Fruit fly (Drosophila melanogaster) whole organism, embryonic: ENCODE data around the gene mRpL4.

Experiments
- BEAF-32 ChIP-seq: fragments of 200-800 bp; sonication (Bioruptor generic); optimal IDR thresholded peaks from 3 replicates; lab custom pipeline; 2017; ENCODE audit warnings: missing biosample characterization, missing genetic modification characterization, mild to moderate bottlenecking, moderate library complexity, missing genetic modification reagents
- CG11695 ChIP-seq: fragments of 200-800 bp; sonication (Bioruptor generic); IDR thresholded peaks from 3 replicates; pipeline ENCODE4 v1.3.6; 2022; ENCODE audit warnings: missing biosample characterization, missing genetic modification characterization
- CG12155 ChIP-seq: fragments of 200-800 bp; sonication (Bioruptor generic); optimal IDR thresholded peaks from 3 replicates; lab custom pipeline; 2016; ENCODE audit warnings: missing biosample characterization, missing genetic modification characterization
- CG13287 ChIP-seq: fragments of 200-800 bp; sonication (Bioruptor generic); IDR thresholded peaks from 2 replicates; pipeline ENCODE4 v1.3.6; 2022; ENCODE audit warnings: missing biosample characterization, missing genetic modification characterization; ENCODE audit not compliant: partially characterized antibody
- CG15601 ChIP-seq: fragments of 200-800 bp; sonication (Bioruptor generic); optimal IDR thresholded peaks from 3 replicates; lab custom pipeline; 2019; ENCODE audit warnings: missing biosample characterization, mild to moderate bottlenecking, missing genetic modification characterization, moderate library complexity
- CG1602 ChIP-seq: fragments of 200-800 bp; sonication (Bioruptor generic); optimal IDR thresholded peaks from 3 replicates; lab custom pipeline; 2016; ENCODE audit warnings: missing biosample characterization, missing genetic modification characterization
- CG17186 ChIP-seq: fragments of 200-800 bp; sonication (Bioruptor generic); optimal IDR thresholded peaks from 3 replicates; lab custom pipeline; 2017; ENCODE audit warnings: missing biosample characterization, missing genetic modification reagents, missing genetic modification characterization
- CG17359 ChIP-seq: fragments of 200-800 bp; sonication (Bioruptor generic); optimal IDR thresholded peaks from 3 replicates; lab custom pipeline; 2018; ENCODE audit warnings: missing biosample characterization, mild to moderate bottlenecking, missing genetic modification characterization, moderate library complexity
- CG17361 ChIP-seq: fragments of 200-800 bp; sonication (Bioruptor generic); IDR thresholded peaks from 3 replicates; pipeline ENCODE4 v1.3.6; 2022; ENCODE audit warnings: missing biosample characterization, missing genetic modification characterization
- CG17385 ChIP-seq: fragments of 200-800 bp; sonication (Bioruptor generic); optimal IDR thresholded peaks from 3 replicates; lab custom pipeline; 2018; ENCODE audit warnings: missing biosample characterization, mild to moderate bottlenecking, missing genetic modification characterization
- CG17829 ChIP-seq: fragments of 200-800 bp; optimal IDR thresholded peaks from 2 replicates; lab custom pipeline; 2019; ENCODE audit warnings: missing biosample characterization, mild to moderate bottlenecking, missing genetic modification characterization, moderate library complexity
- CG18476 ChIP-seq: fragments of 200-800 bp; sonication (Bioruptor generic); optimal IDR thresholded peaks from 2 replicates; lab custom pipeline; 2016; ENCODE audit warnings: missing biosample characterization, mild to moderate bottlenecking, missing genetic modification characterization
- CG18764 ChIP-seq: fragments of 200-800 bp; sonication (Bioruptor generic); optimal IDR thresholded peaks from 3 replicates; lab custom pipeline; 2016; ENCODE audit warnings: missing biosample characterization, missing genetic modification characterization
- CG2678 ChIP-seq: fragments of 200-800 bp; sonication (Bioruptor generic); optimal IDR thresholded peaks from 3 replicates; lab custom pipeline; 2019; ENCODE audit warnings: missing biosample characterization, mild to moderate bottlenecking, missing genetic modification characterization, moderate library complexity
- CG2712 ChIP-seq: fragments of 200-800 bp; optimal IDR thresholded peaks from 3 replicates; lab custom pipeline; 2019; ENCODE audit warnings: missing biosample characterization, mild to moderate bottlenecking, missing genetic modification characterization, moderate library complexity
- CG3065 ChIP-seq: fragments of 200-800 bp; sonication (Bioruptor generic); optimal IDR thresholded peaks from 2 replicates; lab custom pipeline; 2016; ENCODE audit warnings: missing biosample characterization, missing genetic modification characterization
- CG3281 ChIP-seq: fragments of 200-800 bp; sonication (Bioruptor generic); optimal IDR thresholded peaks from 3 replicates; lab custom pipeline; 2017; ENCODE audit warnings: missing biosample characterization, mild to moderate bottlenecking, missing genetic modification characterization
- CG33557 ChIP-seq: fragments of 200-800 bp; sonication (Bioruptor generic); optimal IDR thresholded peaks from 2 replicates; lab custom pipeline; 2019; ENCODE audit warnings: missing biosample characterization, mild to moderate bottlenecking, missing genetic modification characterization, moderate library complexity
- CG42726 ChIP-seq: fragments of 200-800 bp; sonication (Bioruptor generic); IDR thresholded peaks from 2 replicates; pipeline ENCODE4 v1.3.6; 2022; ENCODE audit warnings: missing biosample characterization, missing genetic modification characterization; ENCODE audit not compliant: partially characterized antibody
- CG4424 ChIP-seq: fragments of 200-800 bp; sonication (Bioruptor generic); optimal IDR thresholded peaks from 3 replicates; lab custom pipeline; 2016; ENCODE audit warnings: missing biosample characterization, missing genetic modification characterization
- CG4617 ChIP-seq: fragments of 200-800 bp; sonication (Bioruptor generic); optimal IDR thresholded peaks from 3 replicates; lab custom pipeline; 2016; ENCODE audit warnings: missing biosample characterization, missing genetic modification characterization, borderline replicate concordance
- CG8388 ChIP-seq: fragments of 200-800 bp; sonication (Bioruptor generic); optimal IDR thresholded peaks from 2 replicates; lab custom pipeline; 2019; ENCODE audit warnings: missing biosample characterization, mild to moderate bottlenecking, missing genetic modification characterization, moderate library complexity
- CG9797 ChIP-seq: fragments of 200-800 bp; sonication (Bioruptor generic); optimal IDR thresholded peaks from 3 replicates; lab custom pipeline; 2018; ENCODE audit warnings: missing biosample characterization, mild to moderate bottlenecking, missing genetic modification characterization
- CG9817 ChIP-seq: fragments of 200-800 bp; sonication (Bioruptor generic); optimal IDR thresholded peaks from 2 replicates; lab custom pipeline; 2018; ENCODE audit warnings: missing biosample characterization, mild to moderate bottlenecking, missing genetic modification characterization, moderate library complexity
- Eip74EF ChIP-seq, 2 experiments: fragments of 200-800 bp in 1 of 2; fragments of >200 bp in 1 of 2; sonication (Bioruptor generic) in 1 of 2; optimal IDR thresholded peaks; 2 replicates each; lab custom pipeline; 2017 to 2019; ENCODE audit warnings: missing biosample characterization in 2 of 2, missing genetic modification characterization in 2 of 2, mild to moderate bottlenecking in 1 of 2, moderate library complexity in 1 of 2
- HHEX ChIP-seq: fragments of 200-800 bp; sonication (Bioruptor generic); optimal IDR thresholded peaks from 3 replicates; lab custom pipeline; 2017; ENCODE audit warnings: missing biosample characterization, mild to moderate bottlenecking, missing genetic modification characterization, missing genetic modification reagents
- Lhr ChIP-seq: fragments of 200-800 bp; sonication (Bioruptor generic); optimal IDR thresholded peaks from 3 replicates; lab custom pipeline; 2017; ENCODE audit warnings: mild to moderate bottlenecking, missing biosample characterization, missing genetic modification reagents, missing genetic modification characterization
- Med ChIP-seq: fragments of 200-800 bp; sonication (Bioruptor generic); peaks from one replicate; lab custom pipeline; 2016; ENCODE audit warnings: missing biosample characterization, missing genetic modification characterization, mild to moderate bottlenecking, inconsistent platforms, moderate library complexity
- Meics ChIP-seq: fragments of 200-800 bp; sonication (Bioruptor generic); optimal IDR thresholded peaks from 2 replicates; lab custom pipeline; 2017; ENCODE audit warnings: missing biosample characterization, mild to moderate bottlenecking, missing genetic modification characterization
- Pdp1 ChIP-seq, 2 experiments: fragments of 200-800 bp; sonication (Bioruptor generic); optimal IDR thresholded peaks; 3 replicates each; lab custom pipeline; 2016; ENCODE audit warnings: missing biosample characterization in 2 of 2, missing genetic modification characterization in 2 of 2, mild to moderate bottlenecking in 1 of 2, moderate library complexity in 1 of 2
- Sox100B ChIP-seq: fragments of 200-800 bp; sonication (Bioruptor generic); optimal IDR thresholded peaks from 3 replicates; lab custom pipeline; 2018; ENCODE audit warnings: missing biosample characterization, mild to moderate bottlenecking, missing genetic modification characterization
- TFAM ChIP-seq: fragments of 200-800 bp; sonication (Bioruptor generic); optimal IDR thresholded peaks from 2 replicates; lab custom pipeline; 2017; ENCODE audit warnings: missing biosample characterization, missing genetic modification characterization, inconsistent platforms
- bcd ChIP-seq: fragments of 200-800 bp; sonication (Bioruptor generic); optimal IDR thresholded peaks from 2 replicates; lab custom pipeline; 2017; ENCODE audit warnings: missing biosample characterization, mild to moderate bottlenecking, missing genetic modification characterization
- cg ChIP-seq: fragments of 200-800 bp; sonication (Bioruptor generic); optimal IDR thresholded peaks from 3 replicates; lab custom pipeline; 2019; ENCODE audit warnings: missing biosample characterization, mild to moderate bottlenecking, missing genetic modification characterization, moderate library complexity
- crp ChIP-seq, 2 experiments: fragments of 200-800 bp; sonication (Bioruptor generic); optimal IDR thresholded peaks; 2 replicates in 1 of 2; 3 replicates in 1 of 2; lab custom pipeline; 2017; ENCODE audit warnings: missing biosample characterization in 2 of 2, missing genetic modification characterization in 2 of 2, mild to moderate bottlenecking in 1 of 2, moderate library complexity in 1 of 2
- dpn ChIP-seq, 2 experiments: fragments of 200-800 bp; sonication (Bioruptor generic); optimal IDR thresholded peaks; 3 replicates each; lab custom pipeline; 2016; ENCODE audit warnings: missing biosample characterization in 2 of 2, missing genetic modification characterization in 2 of 2
- exex ChIP-seq: fragments of 200-800 bp; sonication (Bioruptor generic); optimal IDR thresholded peaks from 4 replicates; lab custom pipeline; 2018; ENCODE audit warnings: missing biosample characterization, mild to moderate bottlenecking, missing genetic modification characterization, moderate library complexity
- grau ChIP-seq: fragments of 200-800 bp; optimal IDR thresholded peaks from 3 replicates; lab custom pipeline; 2019; ENCODE audit warnings: missing biosample characterization, mild to moderate bottlenecking, missing genetic modification characterization, moderate library complexity
- grn ChIP-seq: fragments of 200-800 bp; sonication (Bioruptor generic); optimal IDR thresholded peaks from 3 replicates; lab custom pipeline; 2017; ENCODE audit warnings: missing biosample characterization, missing genetic modification characterization
- ind ChIP-seq: fragments of 200-800 bp; sonication (Bioruptor generic); optimal IDR thresholded peaks from 3 replicates; lab custom pipeline; 2016; ENCODE audit warnings: missing biosample characterization, missing genetic modification characterization
- jing ChIP-seq: fragments of 200-800 bp; sonication (Bioruptor generic); optimal IDR thresholded peaks from 2 replicates; lab custom pipeline; 2018; ENCODE audit warnings: missing biosample characterization, mild to moderate bottlenecking, missing genetic modification characterization
- lmd ChIP-seq: fragments of 200-800 bp; sonication (Bioruptor generic); IDR thresholded peaks from 2 replicates; pipeline ENCODE4 v1.3.6; 2022; ENCODE audit warnings: missing biosample characterization, missing genetic modification characterization
- nerfin-1 ChIP-seq: fragments of 200-800 bp; sonication (Bioruptor generic); optimal IDR thresholded peaks from 3 replicates; lab custom pipeline; 2019; ENCODE audit warnings: missing biosample characterization, mild to moderate bottlenecking, missing genetic modification characterization, moderate library complexity
- peb ChIP-seq: fragments of 200-800 bp; sonication (Bioruptor generic); IDR thresholded peaks from 2 replicates; pipeline ENCODE4 v1.3.6; 2022; ENCODE audit warnings: missing biosample characterization, missing genetic modification characterization
- pho ChIP-seq: fragments of 200-800 bp; sonication (Bioruptor generic); optimal IDR thresholded peaks from 2 replicates; lab custom pipeline; 2016; ENCODE audit warnings: missing biosample characterization, missing genetic modification characterization
- phol ChIP-seq: fragments of 200-800 bp; sonication (Bioruptor generic); optimal IDR thresholded peaks from 3 replicates; lab custom pipeline; 2018; ENCODE audit warnings: missing biosample characterization, mild to moderate bottlenecking, missing genetic modification characterization, moderate library complexity
- salm ChIP-seq: fragments of 200-800 bp; sonication (Bioruptor generic); optimal IDR thresholded peaks from 2 replicates; lab custom pipeline; 2018; ENCODE audit warnings: missing biosample characterization, mild to moderate bottlenecking, missing genetic modification characterization
- tin ChIP-seq: fragments of 200-800 bp; sonication (Bioruptor generic); optimal IDR thresholded peaks from 3 replicates; lab custom pipeline; 2016; ENCODE audit warnings: missing biosample characterization, missing genetic modification characterization

The mRpL4 gene

DNA sequence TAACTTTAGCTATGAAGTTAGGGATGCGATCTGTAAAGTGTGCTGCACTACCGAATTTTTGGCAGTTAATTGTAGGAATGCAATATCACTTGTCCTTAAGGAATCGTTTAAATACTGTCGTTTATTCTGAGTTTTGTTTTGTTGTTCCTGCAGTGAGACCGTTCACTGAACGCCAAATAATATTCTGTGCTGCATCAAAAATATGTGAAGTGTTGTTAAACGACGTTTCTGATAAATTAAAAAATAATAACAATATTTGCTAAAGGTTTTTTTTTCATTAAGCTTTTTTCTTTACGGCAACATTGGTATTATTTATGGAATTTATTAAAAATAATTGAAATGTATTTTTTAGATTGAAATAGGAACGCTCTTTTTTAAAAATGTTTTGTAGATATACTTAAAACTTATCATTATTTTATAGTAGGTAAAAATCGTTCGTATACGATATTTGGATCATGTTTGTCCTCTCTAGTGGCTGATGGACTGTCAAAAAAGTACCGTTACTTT lies 26.1 kb downstream of the mRpL4 start, which contains the start of gene GMF (continued):
- TF ChIP-seq lmd (no peak), CG4424 (GFP tag; lab: Kevin White, UChicago) (peak; percentile 48), CG11695 (no peak), CG18764 (GFP tag; lab: Kevin White, UChicago) (no peak), Pdp1 (GFP tag; optimal IDR thresholded peaks at IDR 0.05; lab: Kevin White, UChicago) (peak; percentile 5 to 29), CG42726 (GFP tag; lab: Robert Waterston, UW) (no peak), grau (tag; lab: Kevin White, UChicago) (peak; percentile 43), bcd (GFP tag; lab: Kevin White, UChicago) (no peak), grn (GFP tag; lab: Kevin White, UChicago) (peak; percentile 50), CG2712 (peak; percentile 68), CG13287 (GFP tag; lab: Robert Waterston, UW) (0 out of 2 replicates have a peak, but pooled peaks have one; percentile 25), nerfin-1 (tag; lab: Kevin White, UChicago) (peak; percentile 27), CG9817 (tag; lab: Kevin White, UChicago) (peak; percentile 35), CG2678 (tag; lab: Kevin White, UChicago) (peak; percentile 69), CG17829 (tag; lab: Kevin White, UChicago) (peak; percentile 38), CG17186 (GFP tag; lab: Kevin White, UChicago) (no peak), CG1602 (GFP tag; lab: Kevin White, UChicago) (peak; percentile 23), Lhr (GFP tag; lab: Kevin White, UChicago) (peak; percentile 53), Med (GFP tag; lab: Kevin White, UChicago) (peak; percentile 63), Sox100B (peak; percentile 31), CG3065 (GFP tag; lab: Kevin White, UChicago) (peak; percentile 5), jing (GFP tag; lab: Kevin White, UChicago) (no peak), HHEX (GFP tag; lab: Kevin White, UChicago) (no peak), peb (no peak), CG17359 (tag; lab: Kevin White, UChicago) (peak; percentile 14), Eip74EF (GFP tag; optimal IDR thresholded peaks at IDR 0.05; lab: Kevin White, UChicago) (peak in 1 of 2 experiments; percentile 0), phol (tag; lab: Kevin White, UChicago) (peak; percentile 70), CG17385 (peak; percentile 38), CG9797 (GFP tag; lab: Kevin White, UChicago) (peak; percentile 60), CG17361 (GFP tag; lab: Robert Waterston, UW) (peak; percentile 78; the same call in 2 of the 3 replicates), CG15601 (tag; lab: Kevin White, UChicago) (peak; percentile 53), BEAF-32 (GFP tag; lab: Kevin White, UChicago) (peak; percentile 67), CG3281 (GFP tag; lab: Kevin White, UChicago) (peak; percentile 6), salm (tag; lab: Kevin White, UChicago) (peak; percentile 6), CG4617 (GFP tag; lab: Kevin White, UChicago) (peak; percentile 64), dpn (GFP tag; optimal IDR thresholded peaks at IDR 0.05; lab: Kevin White, UChicago) (peak; percentile 9 to 27), pho (GFP tag; lab: Kevin White, UChicago) (peak; percentile 12), exex (tag; lab: Kevin White, UChicago) (peak; percentile 41), CG18476 (peak; percentile 29), cg (GFP tag; lab: Kevin White, UChicago) (no peak), crp (GFP tag; optimal IDR thresholded peaks at IDR 0.05; lab: Kevin White, UChicago) (peak in 1 of 2 experiments; percentile 21), ind (peak; percentile 8), TFAM (no peak), Meics (GFP tag; lab: Kevin White, UChicago) (peak; percentile 39), CG33557 (GFP tag; lab: Kevin White, UChicago) (peak; percentile 37), CG8388 (peak; percentile 54), CG12155 (GFP tag; lab: Kevin White, UChicago) (peak; percentile 20), tin (GFP tag; lab: Kevin White, UChicago) (peak; percentile 37)
